Worm (Caenorhabditis elegans) whole organism, midembryonic: ENCODE data around the gene czw-1.

Source experiments
- T22C8.4 ChIP-seq: fragments of 200-800 bp; sonication (Bioruptor generic); IDR thresholded peaks from 2 replicates; pipeline ENCODE4 v1.3.6; 2022; ENCODE audit warnings: missing genetic modification characterization, missing compliant biosample characterization
- cog-1 ChIP-seq: sonication (generic microtip); optimal IDR thresholded peaks from 2 replicates; lab custom pipeline; 2016; ENCODE audit warnings: missing genetic modification characterization, missing compliant biosample characterization
- flt-1 ChIP-seq: fragments of 200-800 bp; sonication (Bioruptor generic); IDR thresholded peaks from 2 replicates; pipeline ENCODE4 v1.3.6; 2022; ENCODE audit warnings: missing genetic modification characterization, missing compliant biosample characterization
- klf-2 ChIP-seq: fragments of 200-800 bp; sonication (Bioruptor generic); conservative IDR thresholded peaks from 2 replicates; pipeline ENCODE4 v1.3.6; 2022; ENCODE audit warnings: missing genetic modification reagents, missing genetic modification characterization, missing compliant biosample characterization
- med-1 ChIP-seq: sonication (generic microtip); optimal IDR thresholded peaks from 2 replicates; lab custom pipeline; 2017; ENCODE audit warnings: missing genetic modification characterization, mild to moderate bottlenecking, missing compliant biosample characterization, antibody characterized with exemption, missing genetic modification reagents; ENCODE audit not compliant: insufficient read depth
- ref-1 ChIP-seq: fragments of 200-800 bp; sonication (Bioruptor generic); conservative IDR thresholded peaks from 2 replicates; pipeline ENCODE4 v1.3.6; 2022; ENCODE audit warnings: missing genetic modification reagents, missing genetic modification characterization, missing compliant biosample characterization
- tab-1 ChIP-seq: fragments of 200-800 bp; sonication (Bioruptor generic); IDR thresholded peaks from 2 replicates; pipeline ENCODE4 v1.3.6; 2022; ENCODE audit warnings: missing genetic modification characterization, missing compliant biosample characterization
- ztf-23 ChIP-seq: fragments of 200-800 bp; sonication (Bioruptor generic); IDR thresholded peaks from 2 replicates; pipeline ENCODE4 v1.3.6; 2022; ENCODE audit warnings: missing genetic modification reagents, missing genetic modification characterization, missing compliant biosample characterization
- ztf-29 ChIP-seq: fragments of 200-800 bp; sonication (Bioruptor generic); IDR thresholded peaks from 2 replicates; pipeline ENCODE4 v1.3.6; 2022; ENCODE audit warnings: missing genetic modification reagents, missing genetic modification characterization, missing compliant biosample characterization

czw-1 gene

ce11 chrIV:7948290-7948689 is 1.7 kb upstream of the czw-1 start, which contains the start of gene mcm-3AP:
Gene mcm-3AP, plus strand, starts transcription at chrIV:7948672.
- TF ChIP-seq T22C8.4 (GFP tag; lab: Robert Waterston, UW), result peak; percentile 65
- TF ChIP-seq klf-2 (GFP tag; lab: Robert Waterston, UW), result peak; percentile 80
- TF ChIP-seq flt-1 (GFP tag; lab: Robert Waterston, UW), result peak; percentile 83
- TF ChIP-seq ztf-23 (GFP tag; lab: Robert Waterston, UW), result peak; percentile 84
- 0 out of 2 replicates have a peak, but pooled peaks have one; percentile 26 for TF ChIP-seq tab-1 (GFP tag; lab: Robert Waterston, UW)

DNA sequence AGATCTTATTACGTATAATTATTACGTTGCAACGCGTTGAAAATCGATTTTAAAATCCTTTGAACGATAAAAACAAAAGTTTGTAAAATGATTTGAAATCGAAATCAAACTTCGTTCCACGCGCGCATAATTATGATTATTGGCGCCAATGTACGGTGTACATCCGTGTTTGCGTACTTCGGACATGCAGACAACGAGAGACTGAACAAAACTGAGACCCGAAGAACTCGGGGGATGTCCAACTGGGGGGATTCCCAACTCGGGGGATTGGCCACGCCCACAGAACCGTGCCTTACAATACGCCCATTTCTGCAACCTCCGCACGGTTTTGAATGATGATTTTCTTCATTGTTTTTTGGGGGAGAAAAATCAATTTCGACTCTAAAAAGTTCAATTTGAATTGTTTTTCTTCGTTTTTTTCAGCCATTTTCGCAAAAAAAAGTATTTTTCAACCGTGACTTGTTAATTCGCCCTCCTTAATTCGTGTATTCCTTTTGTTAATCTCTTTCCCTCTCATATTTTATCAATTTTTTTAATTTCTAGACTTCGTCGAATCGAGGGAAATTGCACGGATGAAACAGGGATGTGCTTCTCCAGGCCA is 374 bp upstream of the czw-1 start, which contains the start of gene F20D12.12:
F20D12.12 (plus strand) TSS at position 542 of the 601 bp plus-strand sequence.
- TF ChIP-seq cog-1 (tag; lab: Kevin White, UChicago) (peak; percentile 66), flt-1 (GFP tag; lab: Robert Waterston, UW) (peak; percentile 84), klf-2 (GFP tag; lab: Robert Waterston, UW) (0 out of 2 replicates have a peak, but pooled peaks have one; percentile 45), T22C8.4 (GFP tag; lab: Robert Waterston, UW) (peak; percentile 47; the same call in 1 of the 2 replicates), ztf-23 (GFP tag; lab: Robert Waterston, UW) (peak; percentile 87), tab-1 (GFP tag; lab: Robert Waterston, UW) (peak; percentile 37; the same call in 1 of the 2 replicates)

DNA sequence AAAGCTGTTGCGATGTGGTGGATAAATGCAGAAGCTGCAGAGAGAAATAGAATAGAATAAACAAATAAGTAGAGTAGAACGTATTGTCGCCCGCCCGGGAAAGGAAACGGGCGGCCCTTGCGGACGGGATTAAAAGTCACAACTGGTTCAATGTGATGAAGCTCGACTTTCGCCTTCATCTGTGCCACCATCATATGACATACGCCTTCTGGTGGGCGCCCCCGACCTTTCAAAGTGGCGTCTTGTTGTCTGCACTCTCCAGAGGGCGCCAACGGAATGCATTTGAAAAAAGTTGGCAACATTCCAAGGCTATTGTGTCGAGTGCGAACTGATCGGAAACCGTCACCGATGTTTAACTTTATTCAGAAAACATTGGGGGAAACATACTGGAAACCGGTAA is 3.4 kb downstream of the czw-1 start:
- TF ChIP-seq ztf-29 (GFP tag; lab: Robert Waterston, UW) (no peak), flt-1 (GFP tag; lab: Robert Waterston, UW) (no peak), cog-1 (tag; lab: Kevin White, UChicago) (no peak), ref-1 (no peak), ztf-23 (GFP tag; lab: Robert Waterston, UW) (no peak), tab-1 (GFP tag; lab: Robert Waterston, UW) (no peak), klf-2 (GFP tag; lab: Robert Waterston, UW) (no peak), med-1 (GFP tag; lab: Kevin White, UChicago) (no peak), T22C8.4 (GFP tag; lab: Robert Waterston, UW) (no peak)

- no peak for TF ChIP-seq T22C8.4 (GFP tag; lab: Robert Waterston, UW)
- no peak for TF ChIP-seq ztf-23 (GFP tag; lab: Robert Waterston, UW)
- TF ChIP-seq tab-1 (GFP tag; lab: Robert Waterston, UW), result no peak
- no peak for TF ChIP-seq cog-1 (tag; lab: Kevin White, UChicago)
- TF ChIP-seq flt-1 (GFP tag; lab: Robert Waterston, UW), result no peak
- TF ChIP-seq klf-2 (GFP tag; lab: Robert Waterston, UW), result no peak
- no peak for TF ChIP-seq ztf-29 (GFP tag; lab: Robert Waterston, UW)
- no peak for TF ChIP-seq ref-1
These were observed 5.7 kb downstream of the czw-1 start, which contains the start of gene exc-9 for ce11 chrIV:7940919-7941318. Gene exc-9, minus strand, starts transcription at chrIV:7941019.

ce11 chrIV:7938834-7939233 is 7.8 kb downstream of the czw-1 start, which contains the start of gene F20D12.7:
Gene F20D12.7, minus strand, starts transcription at chrIV:7938934.
- TF ChIP-seq flt-1 (GFP tag; lab: Robert Waterston, UW) (no peak), med-1 (GFP tag; lab: Kevin White, UChicago) (no peak), cog-1 (tag; lab: Kevin White, UChicago) (no peak), ref-1 (no peak), ztf-29 (GFP tag; lab: Robert Waterston, UW) (no peak), ztf-23 (GFP tag; lab: Robert Waterston, UW) (no peak), tab-1 (GFP tag; lab: Robert Waterston, UW) (no peak), klf-2 (GFP tag; lab: Robert Waterston, UW) (no peak), T22C8.4 (GFP tag; lab: Robert Waterston, UW) (no peak)

ce11 chrIV:7933733-7934132 is 12.9 kb downstream of the czw-1 start, which contains the start of gene bbs-2:
Gene bbs-2, plus strand, starts transcription at chrIV:7934033.
- no peak for TF ChIP-seq T22C8.4 (GFP tag; lab: Robert Waterston, UW)
- no peak for TF ChIP-seq flt-1 (GFP tag; lab: Robert Waterston, UW)
- TF ChIP-seq klf-2 (GFP tag; lab: Robert Waterston, UW), result no peak
- TF ChIP-seq cog-1 (tag; lab: Kevin White, UChicago), result no peak
- no peak for TF ChIP-seq tab-1 (GFP tag; lab: Robert Waterston, UW)
- TF ChIP-seq ztf-29 (GFP tag; lab: Robert Waterston, UW), result no peak

- TF ChIP-seq ztf-29 (GFP tag; lab: Robert Waterston, UW) (no peak), cog-1 (tag; lab: Kevin White, UChicago) (no peak), tab-1 (GFP tag; lab: Robert Waterston, UW) (no peak), ztf-23 (GFP tag; lab: Robert Waterston, UW) (no peak), klf-2 (GFP tag; lab: Robert Waterston, UW) (no peak)
These were observed 14.8 kb downstream of the czw-1 start for ce11 chrIV:7931873-7932272.

DNA sequence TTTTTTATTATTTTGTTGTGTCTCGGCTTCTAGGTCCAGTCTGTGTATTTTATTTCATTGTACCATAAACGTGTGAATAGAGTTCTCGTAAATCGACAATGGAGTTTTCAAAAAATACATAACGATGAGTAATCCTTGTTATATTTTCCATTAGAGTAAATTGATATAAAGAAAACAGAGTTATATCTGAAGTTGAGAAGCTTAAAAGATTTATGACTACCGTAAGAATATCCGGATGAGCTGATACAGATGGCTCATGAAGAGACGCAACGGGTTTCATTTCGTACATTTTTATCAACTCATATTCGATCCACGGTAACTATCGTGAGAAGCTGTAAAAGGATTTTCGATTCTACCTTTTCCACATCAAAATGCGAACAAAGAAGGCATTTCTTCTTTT is 18.8 kb downstream of the czw-1 start, which contains the start of gene gcy-8:
gcy-8 (plus strand) TSS at position 301 of the 400 bp plus-strand sequence.
- no peak for TF ChIP-seq flt-1 (GFP tag; lab: Robert Waterston, UW)
- TF ChIP-seq med-1 (GFP tag; lab: Kevin White, UChicago), result no peak
- TF ChIP-seq ztf-29 (GFP tag; lab: Robert Waterston, UW), result no peak
- TF ChIP-seq ref-1, result no peak
- no peak for TF ChIP-seq tab-1 (GFP tag; lab: Robert Waterston, UW)
- no peak for TF ChIP-seq ztf-23 (GFP tag; lab: Robert Waterston, UW)
- TF ChIP-seq cog-1 (tag; lab: Kevin White, UChicago), result no peak
- no peak for TF ChIP-seq klf-2 (GFP tag; lab: Robert Waterston, UW)
- no peak for TF ChIP-seq T22C8.4 (GFP tag; lab: Robert Waterston, UW)

DNA sequence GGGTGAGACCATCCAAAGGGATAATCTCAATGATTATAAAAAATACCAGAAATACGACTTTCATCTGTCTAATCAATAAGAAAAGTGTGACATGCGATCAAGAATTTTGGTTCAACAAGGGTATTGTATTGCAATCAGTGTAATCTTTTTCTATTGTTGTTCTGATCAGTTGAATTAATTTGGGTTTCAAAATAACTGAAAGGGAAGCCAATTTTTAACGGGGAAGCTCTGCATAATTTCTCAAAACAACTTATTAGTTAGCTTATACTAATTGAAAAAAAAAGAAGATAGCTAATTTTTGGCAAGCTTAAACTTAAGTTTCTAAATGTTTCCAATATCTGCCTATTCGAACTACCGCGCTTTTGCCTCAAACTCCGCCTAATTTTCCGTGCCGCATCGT is 19.4 kb downstream of the czw-1 start, which contains the start of gene C49H3.12:
C49H3.12 (minus strand) TSS at position 101 of the 400 bp plus-strand sequence.
- TF ChIP-seq klf-2 (GFP tag; lab: Robert Waterston, UW) (no peak), med-1 (GFP tag; lab: Kevin White, UChicago) (no peak), ztf-29 (GFP tag; lab: Robert Waterston, UW) (no peak), T22C8.4 (GFP tag; lab: Robert Waterston, UW) (no peak), cog-1 (tag; lab: Kevin White, UChicago) (no peak), ref-1 (no peak), ztf-23 (GFP tag; lab: Robert Waterston, UW) (no peak)
